Fruit fly (Drosophila melanogaster) whole organism: ENCODE measurements around the gene dyw.

Experiments
- EcR ChIP-seq, 2 experiments: fragments of >200 bp; optimal IDR thresholded peaks; 2 replicates each; lab custom pipeline; 2017; ENCODE audit warnings: missing biosample characterization in 2 of 2, missing genetic modification characterization in 2 of 2, missing genetic modification reagents in 2 of 2
- usp ChIP-seq: fragments of >200 bp; optimal IDR thresholded peaks from 2 replicates; lab custom pipeline; 2017; ENCODE audit warnings: missing biosample characterization, missing genetic modification characterization, mixed read lengths

DNA sequence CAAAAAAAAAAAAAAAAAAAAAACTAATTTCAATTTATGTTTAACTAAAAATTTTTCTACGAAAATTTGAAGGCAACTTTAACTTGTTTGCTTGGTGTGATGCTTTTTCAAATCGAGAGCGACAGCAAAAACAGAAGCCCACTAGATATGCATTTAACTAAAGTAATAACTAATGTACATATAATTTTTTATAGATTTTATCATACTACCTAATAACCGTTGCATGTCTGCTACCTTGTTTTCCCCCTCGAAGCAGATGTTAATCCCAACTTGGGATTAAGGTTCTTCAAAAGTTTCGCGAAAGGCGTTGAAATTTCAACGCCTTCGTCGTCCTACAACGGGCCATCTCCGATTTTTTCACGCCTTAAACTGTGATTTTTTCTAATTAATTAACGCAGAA is 10.9 kb downstream of the dyw start, which contains the start of gene CG2652:
- no peak for TF ChIP-seq usp (GFP tag; lab: Kevin White, UChicago)
- no peak for TF ChIP-seq EcR (GFP tag; optimal IDR thresholded peaks at IDR 0.05; lab: Kevin White, UChicago)
